Worm (Caenorhabditis elegans) whole organism, L1 larva: ENCODE results near the gene zmp-2.

Source experiments
- C04F5.9 ChIP-seq: sonication (generic microtip); optimal IDR thresholded peaks from 2 replicates; lab custom pipeline; 2016; ENCODE audit warnings: missing genetic modification characterization, missing compliant biosample characterization
- C16A3.4 ChIP-seq: fragments of 150-350 bp; optimal IDR thresholded peaks from 2 replicates; lab custom pipeline; 2014; ENCODE audit warnings: missing biosample characterization, missing genetic modification characterization
- C34B4.2 ChIP-seq: sonication (generic microtip); optimal IDR thresholded peaks from 2 replicates; lab custom pipeline; 2017; ENCODE audit warnings: mild to moderate bottlenecking, missing genetic modification characterization, missing compliant biosample characterization
- Y116A8C.19 ChIP-seq: sonication (generic microtip); optimal IDR thresholded peaks from 2 replicates; lab custom pipeline; 2016; ENCODE audit warnings: missing compliant biosample characterization, missing genetic modification characterization, borderline replicate concordance
- aly-2 ChIP-seq: fragments of 150-350 bp; optimal IDR thresholded peaks from 2 replicates; lab custom pipeline; 2014; ENCODE audit warnings: missing biosample characterization, missing genetic modification characterization
- ceh-63 ChIP-seq: fragments of 200-800 bp; sonication (Bioruptor generic); optimal IDR thresholded peaks from 2 replicates; lab custom pipeline; 2018; ENCODE audit warnings: mild to moderate bottlenecking, missing genetic modification characterization, missing compliant biosample characterization
- ceh-90 ChIP-seq: sonication (generic microtip); optimal IDR thresholded peaks from 2 replicates; lab custom pipeline; 2016; ENCODE audit warnings: missing genetic modification characterization, missing compliant biosample characterization
- efl-1 ChIP-seq, 4 experiments: fragments of 150-350 bp; optimal IDR thresholded peaks in 3 of 4; peaks in 1 of 4; 1 replicate in 1 of 4; 2 replicates in 3 of 4; lab custom pipeline; 2014; ENCODE audit warnings: missing biosample characterization in 2 of 4, missing genetic modification characterization in 2 of 4, missing genetic modification reagents in 2 of 4
- elt-3 ChIP-seq, 6 experiments: fragments of 150-350 bp in 1 of 6; sonication (generic microtip); optimal IDR thresholded peaks; 2 replicates each; lab custom pipeline; 2017 to 2018; ENCODE audit warnings: missing biosample characterization in 6 of 6, missing genetic modification characterization in 6 of 6, inconsistent platforms in 1 of 6
- ets-5 ChIP-seq: fragments of 200-800 bp; sonication (Bioruptor generic); IDR thresholded peaks from 2 replicates; pipeline ENCODE4 v1.3.6; 2022; ENCODE audit warnings: missing genetic modification characterization, missing compliant biosample characterization
- fkh-4 ChIP-seq: sonication (generic microtip); optimal IDR thresholded peaks from 2 replicates; lab custom pipeline; 2016; ENCODE audit warnings: missing compliant biosample characterization, missing genetic modification characterization, borderline replicate concordance
- fkh-8 ChIP-seq: sonication (generic microtip); optimal IDR thresholded peaks from 2 replicates; lab custom pipeline; 2016; ENCODE audit warnings: mild to moderate bottlenecking, missing genetic modification characterization, missing compliant biosample characterization
- fos-1 ChIP-seq: fragments of 150-350 bp; optimal IDR thresholded peaks from 2 replicates; lab custom pipeline; 2014; ENCODE audit warnings: missing biosample characterization, missing genetic modification characterization
- hlh-17 ChIP-seq: fragments of 200-800 bp; sonication (Bioruptor generic); optimal IDR thresholded peaks from 2 replicates; lab custom pipeline; 2018; ENCODE audit warnings: missing genetic modification characterization, mild to moderate bottlenecking, missing compliant biosample characterization, moderate library complexity, borderline replicate concordance
- hlh-4 ChIP-seq: sonication (generic microtip); optimal IDR thresholded peaks from 2 replicates; lab custom pipeline; 2016; ENCODE audit warnings: mild to moderate bottlenecking, missing genetic modification characterization, missing compliant biosample characterization
- hpl-2 ChIP-seq: fragments of 150-350 bp; optimal IDR thresholded peaks from 2 replicates; lab custom pipeline; 2014; ENCODE audit warnings: missing biosample characterization, missing genetic modification reagents, missing genetic modification characterization
- irx-1 ChIP-seq: sonication (generic microtip); optimal IDR thresholded peaks from 2 replicates; lab custom pipeline; 2016; ENCODE audit warnings: missing genetic modification characterization, missing compliant biosample characterization
- isw-1 ChIP-seq: fragments of 200-800 bp; sonication (Bioruptor generic); IDR thresholded peaks from 2 replicates; pipeline ENCODE4 v1.3.6; 2022; ENCODE audit warnings: missing genetic modification characterization, missing compliant biosample characterization
- jun-1 ChIP-seq: fragments of 150-350 bp; optimal IDR thresholded peaks from 2 replicates; lab custom pipeline; 2014; ENCODE audit warnings: missing biosample characterization, missing genetic modification reagents, missing genetic modification characterization
- lin-14 ChIP-seq: fragments of 200-800 bp; sonication (Bioruptor generic); optimal IDR thresholded peaks from 2 replicates; lab custom pipeline; 2018; ENCODE audit warnings: mild to moderate bottlenecking, missing genetic modification characterization, moderate library complexity, missing compliant biosample characterization
- lin-39 ChIP-seq: fragments of 150-350 bp; optimal IDR thresholded peaks from 2 replicates; lab custom pipeline; 2014; ENCODE audit warnings: missing biosample characterization, missing genetic modification reagents, missing genetic modification characterization
- lir-3 ChIP-seq: sonication (generic microtip); optimal IDR thresholded peaks from 2 replicates; lab custom pipeline; 2016; ENCODE audit warnings: mild to moderate bottlenecking, missing genetic modification characterization, moderate library complexity, missing compliant biosample characterization; ENCODE audit not compliant: poor library complexity
- lsy-2 ChIP-seq, 2 experiments: fragments of 150-350 bp; optimal IDR thresholded peaks; 2 replicates each; lab custom pipeline; 2014; ENCODE audit warnings: missing biosample characterization in 2 of 2, missing genetic modification characterization in 2 of 2
- mef-2 ChIP-seq: fragments of 150-350 bp; optimal IDR thresholded peaks from 2 replicates; lab custom pipeline; 2014; ENCODE audit warnings: missing biosample characterization, missing genetic modification characterization
- mep-1 ChIP-seq: fragments of 150-350 bp; optimal IDR thresholded peaks from 2 replicates; lab custom pipeline; 2014; ENCODE audit warnings: missing biosample characterization, missing genetic modification characterization
- nhr-12 ChIP-seq: sonication (generic microtip); optimal IDR thresholded peaks from 2 replicates; lab custom pipeline; 2017; ENCODE audit warnings: missing biosample characterization, missing genetic modification characterization
- nhr-19 ChIP-seq: fragments of 200-800 bp; sonication (Bioruptor generic); conservative IDR thresholded peaks from 2 replicates; pipeline ENCODE4 v1.3.6; 2022; ENCODE audit warnings: missing genetic modification characterization, missing compliant biosample characterization
- nhr-20 ChIP-seq: sonication (generic microtip); optimal IDR thresholded peaks from 2 replicates; lab custom pipeline; 2016; ENCODE audit warnings: mild to moderate bottlenecking, missing genetic modification characterization, missing compliant biosample characterization
- nhr-237 ChIP-seq: fragments of 150-350 bp; optimal IDR thresholded peaks from 2 replicates; lab custom pipeline; 2014; ENCODE audit warnings: missing biosample characterization, missing genetic modification characterization
- nhr-85 ChIP-seq: sonication (generic microtip); peaks from one replicate; lab custom pipeline; 2016; ENCODE audit warnings: missing genetic modification characterization, inconsistent platforms, missing compliant biosample characterization
- pax-3 ChIP-seq: fragments of 200-800 bp; sonication (Bioruptor generic); optimal IDR thresholded peaks from 2 replicates; lab custom pipeline; 2018; ENCODE audit warnings: mild to moderate bottlenecking, missing genetic modification characterization, moderate library complexity, missing compliant biosample characterization
- rnt-1 ChIP-seq: sonication (generic microtip); optimal IDR thresholded peaks from 2 replicates; lab custom pipeline; 2016; ENCODE audit warnings: mild to moderate bottlenecking, missing genetic modification characterization, moderate library complexity, missing compliant biosample characterization
- skn-1 ChIP-seq: fragments of 150-350 bp; optimal IDR thresholded peaks from 2 replicates; lab custom pipeline; 2014; ENCODE audit warnings: missing biosample characterization, missing genetic modification characterization
- sup-37 ChIP-seq: fragments of 200-800 bp; sonication (Bioruptor generic); optimal IDR thresholded peaks from 2 replicates; lab custom pipeline; 2018; ENCODE audit warnings: mild to moderate bottlenecking, missing genetic modification characterization, missing compliant biosample characterization
- tbx-2 ChIP-seq: sonication (generic microtip); optimal IDR thresholded peaks from 2 replicates; lab custom pipeline; 2016; ENCODE audit warnings: missing genetic modification characterization, missing compliant biosample characterization
- unc-130 ChIP-seq: fragments of 150-350 bp; optimal IDR thresholded peaks from 2 replicates; lab custom pipeline; 2017; ENCODE audit warnings: missing biosample characterization, missing genetic modification characterization, inconsistent platforms
- unc-30 ChIP-seq: sonication (generic microtip); optimal IDR thresholded peaks from 2 replicates; lab custom pipeline; 2017; ENCODE audit warnings: missing biosample characterization, missing genetic modification characterization
- unc-62 ChIP-seq: fragments of 150-350 bp; optimal IDR thresholded peaks from 2 replicates; lab custom pipeline; 2014; ENCODE audit warnings: missing biosample characterization, missing genetic modification reagents, missing genetic modification characterization
- vab-15 ChIP-seq: sonication (generic microtip); optimal IDR thresholded peaks from 2 replicates; lab custom pipeline; 2017; ENCODE audit warnings: missing genotype, mild to moderate bottlenecking, missing genetic modification characterization, missing compliant biosample characterization
- xbp-1 ChIP-seq: sonication (generic microtip); optimal IDR thresholded peaks from 2 replicates; lab custom pipeline; 2016; ENCODE audit warnings: missing genetic modification characterization, missing compliant biosample characterization
- ztf-4 ChIP-seq: fragments of 150-350 bp; optimal IDR thresholded peaks from 2 replicates; lab custom pipeline; 2014; ENCODE audit warnings: missing biosample characterization, missing genetic modification characterization

The zmp-2 gene

DNA sequence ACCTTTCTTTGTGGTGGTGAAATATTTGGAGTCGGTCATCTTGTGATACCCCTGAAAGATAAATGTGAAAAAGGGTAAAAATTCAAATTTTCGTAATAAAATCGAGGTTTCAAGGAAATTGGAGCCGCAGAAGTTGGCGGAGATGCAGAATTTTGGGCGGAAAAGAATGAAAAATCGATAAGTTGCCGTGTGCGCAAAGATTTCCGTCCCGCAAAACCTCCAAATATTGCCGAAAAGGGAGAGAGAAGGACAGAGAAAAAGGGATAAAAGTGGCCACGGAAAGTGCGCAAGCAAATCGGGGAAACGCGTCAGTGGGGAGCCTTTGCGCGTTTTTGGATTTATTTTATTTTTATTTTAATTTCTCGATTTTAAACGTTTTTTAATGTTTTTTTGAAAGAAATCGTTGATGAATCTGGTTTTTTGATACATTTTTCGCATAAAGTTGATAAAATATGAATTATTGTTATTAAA is 39.2 kb upstream of the zmp-2 start, which contains the start of gene apb-1 (continued):
- TF ChIP-seq efl-1 (optimal IDR thresholded peaks at IDR 0.05; lab: Kevin White, UChicago) = peak; percentile 85 to 88
- TF ChIP-seq efl-1 (GFP tag; optimal IDR thresholded peaks at IDR 0.05 in 1 of 2; lab: Kevin White, UChicago) = peak; percentile 83 to 98
- TF ChIP-seq ztf-4 (tag; lab: Kevin White, UChicago) = peak; percentile 72
- TF ChIP-seq C34B4.2 (tag; lab: Kevin White, UChicago) = peak; percentile 55
- no peak for TF ChIP-seq ets-5 (GFP tag; lab: Robert Waterston, UW)
- peak; percentile 92 for TF ChIP-seq irx-1 (tag; lab: Kevin White, UChicago)
- no peak for TF ChIP-seq vab-15 (tag; lab: Kevin White, UChicago)
- TF ChIP-seq isw-1 (GFP tag; lab: Robert Waterston, UW) = peak; percentile 95
- peak; percentile 76 for TF ChIP-seq unc-130
- no peak for TF ChIP-seq hlh-17 (GFP tag; lab: Kevin White, UChicago)
- TF ChIP-seq elt-3 (tag; optimal IDR thresholded peaks at IDR 0.05; lab: Kevin White, UChicago) = peak in 2 of 6 experiments; percentile 90 to 92
- TF ChIP-seq hlh-4 (tag; lab: Kevin White, UChicago) = no peak
- TF ChIP-seq hpl-2 (GFP tag; lab: Kevin White, UChicago) = peak; percentile 83
- TF ChIP-seq C16A3.4 (tag; lab: Kevin White, UChicago) = peak; percentile 92
- peak; percentile 99 for TF ChIP-seq mep-1 (tag; lab: Kevin White, UChicago)
- TF ChIP-seq C04F5.9 (tag; lab: Kevin White, UChicago) = peak; percentile 83
- no peak for TF ChIP-seq rnt-1 (tag; lab: Kevin White, UChicago)
- peak; percentile 84 for TF ChIP-seq sup-37
- peak; percentile 29 for TF ChIP-seq ceh-90 (tag; lab: Kevin White, UChicago)
- TF ChIP-seq xbp-1 (tag; lab: Kevin White, UChicago) = peak; percentile 94
- peak; percentile 97 for TF ChIP-seq tbx-2 (tag; lab: Kevin White, UChicago)
- TF ChIP-seq mef-2 (tag; lab: Kevin White, UChicago) = no peak
- no peak for TF ChIP-seq unc-62 (GFP tag; lab: Kevin White, UChicago)
- peak; percentile 89 for TF ChIP-seq jun-1
- no peak for TF ChIP-seq nhr-12 (tag; lab: Kevin White, UChicago)
- peak; percentile 57 for TF ChIP-seq nhr-237 (tag; lab: Kevin White, UChicago)
- TF ChIP-seq lsy-2 (tag; optimal IDR thresholded peaks at IDR 0.05; lab: Kevin White, UChicago) = peak; percentile 94 to 96
- TF ChIP-seq unc-30 = no peak
- peak; percentile 38 for TF ChIP-seq ceh-63 (GFP tag; lab: Kevin White, UChicago)
- TF ChIP-seq nhr-19 (GFP tag; lab: Robert Waterston, UW) = peak; percentile 92
- TF ChIP-seq lin-14 (GFP tag; lab: Kevin White, UChicago) = peak; percentile 96
- no peak for TF ChIP-seq lir-3
- TF ChIP-seq fkh-4 (tag; lab: Kevin White, UChicago) = peak; percentile 50
- TF ChIP-seq pax-3 (tag; lab: Kevin White, UChicago) = peak; percentile 86
- no peak for TF ChIP-seq Y116A8C.19 (tag; lab: Kevin White, UChicago)

DNA sequence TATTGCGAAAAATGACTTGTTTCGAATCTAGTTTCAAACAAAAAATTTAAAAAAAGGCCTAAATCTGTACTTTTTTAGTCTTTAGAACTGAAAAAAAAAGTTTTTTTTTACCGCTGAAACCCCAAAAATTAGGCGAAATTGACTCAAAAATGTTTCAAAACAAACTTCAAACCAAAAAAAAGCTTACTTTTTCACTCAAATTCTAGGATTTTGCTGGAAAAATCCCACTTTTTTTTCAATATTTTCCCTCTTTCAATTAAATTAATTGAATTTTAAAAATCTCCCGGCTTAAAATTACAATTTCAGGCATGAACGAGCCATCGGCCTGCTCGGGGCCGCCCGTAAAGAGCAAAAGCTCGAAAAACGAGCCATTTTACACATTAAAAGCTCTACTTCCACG is 38.4 kb upstream of the zmp-2 start, which contains the start of gene mdt-19:
Gene mdt-19, plus strand, starts transcription at position 301 of the 400 bp plus-strand sequence.
- TF ChIP-seq lin-14 (GFP tag; lab: Kevin White, UChicago) = no peak
- no peak for TF ChIP-seq nhr-20 (tag; lab: Kevin White, UChicago)
- no peak for TF ChIP-seq rnt-1 (tag; lab: Kevin White, UChicago)
- TF ChIP-seq Y116A8C.19 (tag; lab: Kevin White, UChicago) = no peak
- no peak for TF ChIP-seq fkh-8 (tag; lab: Kevin White, UChicago)
- TF ChIP-seq ztf-4 (tag; lab: Kevin White, UChicago) = no peak
- TF ChIP-seq irx-1 (tag; lab: Kevin White, UChicago) = no peak
- no peak for TF ChIP-seq nhr-85
- TF ChIP-seq mep-1 (tag; lab: Kevin White, UChicago) = no peak
- no peak for TF ChIP-seq xbp-1 (tag; lab: Kevin White, UChicago)
- TF ChIP-seq lin-39 (tag; lab: Kevin White, UChicago) = no peak
- TF ChIP-seq fos-1 (tag; lab: Kevin White, UChicago) = no peak
- no peak for TF ChIP-seq aly-2
- no peak for TF ChIP-seq skn-1 (tag; lab: Kevin White, UChicago)
- TF ChIP-seq, all 84 proteins: peak for 0
